Fruit fly (Drosophila melanogaster) whole organism, embryonic: ENCODE results near the gene Sld5.

Experiments used
- Awh ChIP-seq: fragments of 200-800 bp; sonication (Bioruptor generic); IDR thresholded peaks from 2 replicates; pipeline ENCODE4, ENCODE4 v1.3.6; 2022; ENCODE audit warnings: missing biosample characterization, missing genetic modification characterization
- CG10147 ChIP-seq: fragments of 200-800 bp; sonication (Bioruptor generic); optimal IDR thresholded peaks from 2 replicates; lab custom pipeline; 2019; ENCODE audit warnings: missing biosample characterization, mild to moderate bottlenecking, missing genetic modification characterization, moderate library complexity
- CG10431 ChIP-seq: fragments of 200-800 bp; sonication (Bioruptor generic); optimal IDR thresholded peaks from 3 replicates; lab custom pipeline; 2018; ENCODE audit warnings: missing biosample characterization, mild to moderate bottlenecking, missing genetic modification characterization
- CG11247 ChIP-seq: fragments of 200-800 bp; sonication (Bioruptor generic); IDR thresholded peaks from 2 replicates; pipeline ENCODE4 v1.3.6; 2022; ENCODE audit warnings: missing biosample characterization, missing genetic modification characterization
- CG11456 ChIP-seq: fragments of 200-800 bp; sonication (Bioruptor generic); IDR thresholded peaks from 3 replicates; pipeline ENCODE4 v1.3.6; 2022; ENCODE audit warnings: missing biosample characterization, missing genetic modification characterization
- CG11504 ChIP-seq: fragments of 200-800 bp; sonication (Bioruptor generic); optimal IDR thresholded peaks from 3 replicates; lab custom pipeline; 2019; ENCODE audit warnings: missing biosample characterization, mild to moderate bottlenecking, missing genetic modification characterization, moderate library complexity
- CG12769 ChIP-seq: fragments of 200-800 bp; sonication (Bioruptor generic); optimal IDR thresholded peaks from 2 replicates; lab custom pipeline; 2019; ENCODE audit warnings: missing biosample characterization, mild to moderate bottlenecking, missing genetic modification characterization, moderate library complexity
- CG14050 ChIP-seq: fragments of 200-800 bp; sonication (Bioruptor generic); IDR thresholded peaks from 3 replicates; pipeline ENCODE4 v1.3.6; 2022; ENCODE audit warnings: missing biosample characterization, missing genetic modification characterization
- CG14667 ChIP-seq: fragments of 200-800 bp; sonication (Bioruptor generic); IDR thresholded peaks from 2 replicates; pipeline ENCODE4 v1.3.6; 2022; ENCODE audit warnings: missing biosample characterization, missing genetic modification characterization
- CG17385 ChIP-seq: fragments of 200-800 bp; sonication (Bioruptor generic); optimal IDR thresholded peaks from 3 replicates; lab custom pipeline; 2018; ENCODE audit warnings: missing biosample characterization, mild to moderate bottlenecking, missing genetic modification characterization
- CG17568 ChIP-seq: fragments of 200-800 bp; sonication (Bioruptor generic); optimal IDR thresholded peaks from 2 replicates; lab custom pipeline; 2018; ENCODE audit warnings: missing biosample characterization, mild to moderate bottlenecking, missing genetic modification characterization, moderate library complexity
- CG17612 ChIP-seq: fragments of 200-800 bp; sonication (Bioruptor generic); IDR thresholded peaks from 2 replicates; pipeline ENCODE4 v1.3.6; 2022; ENCODE audit warnings: missing biosample characterization, missing genetic modification characterization
- CG18262 ChIP-seq: fragments of 200-800 bp; optimal IDR thresholded peaks from 3 replicates; lab custom pipeline; 2019; ENCODE audit warnings: missing biosample characterization, mild to moderate bottlenecking, missing genetic modification characterization, moderate library complexity
- CG31388 ChIP-seq: fragments of 200-800 bp; sonication (Bioruptor generic); optimal IDR thresholded peaks from 2 replicates; lab custom pipeline; 2016; ENCODE audit warnings: missing biosample characterization, missing genetic modification characterization
- CG3847 ChIP-seq: fragments of 200-800 bp; sonication (Bioruptor generic); IDR thresholded peaks from 2 replicates; pipeline ENCODE4 v1.3.6; 2022; ENCODE audit warnings: missing biosample characterization, missing genetic modification characterization
- CG5180 ChIP-seq: fragments of 200-800 bp; sonication (Bioruptor generic); optimal IDR thresholded peaks from 3 replicates; lab custom pipeline; 2017; ENCODE audit warnings: missing biosample characterization, missing genetic modification characterization, mild to moderate bottlenecking, moderate library complexity, missing genetic modification reagents
- CG6813 ChIP-seq: fragments of 200-800 bp; sonication (Bioruptor generic); optimal IDR thresholded peaks from 2 replicates; lab custom pipeline; 2017; ENCODE audit warnings: missing biosample characterization, missing genetic modification characterization, mild to moderate bottlenecking, moderate library complexity, missing genetic modification reagents
- Dfd ChIP-seq, 2 experiments: fragments of >200 bp; optimal IDR thresholded peaks; 2 replicates each; lab custom pipeline; 2017; ENCODE audit warnings: missing biosample characterization in 2 of 2, missing genetic modification characterization in 2 of 2
- Doc3 ChIP-seq: fragments of 200-800 bp; sonication (Bioruptor generic); IDR thresholded peaks from 3 replicates; pipeline ENCODE4 v1.3.6; 2022; ENCODE audit warnings: missing biosample characterization, missing genetic modification characterization; ENCODE audit not compliant: partially characterized antibody
- Elba2 ChIP-seq: fragments of 200-800 bp; sonication (Bioruptor generic); optimal IDR thresholded peaks from 3 replicates; lab custom pipeline; 2016; ENCODE audit warnings: missing biosample characterization, missing genetic modification characterization
- H2.0 ChIP-seq: fragments of 200-800 bp; sonication (Bioruptor generic); IDR thresholded peaks from 2 replicates; pipeline ENCODE4 v1.3.6; 2022; ENCODE audit warnings: missing biosample characterization, missing genetic modification characterization
- Jarid2 ChIP-seq: fragments of 200-800 bp; sonication (Bioruptor generic); optimal IDR thresholded peaks from 3 replicates; lab custom pipeline; 2017; ENCODE audit warnings: mild to moderate bottlenecking, missing biosample characterization, missing genetic modification reagents, missing genetic modification characterization
- Mad ChIP-seq: fragments of 200-800 bp; sonication (Bioruptor generic); optimal IDR thresholded peaks from 2 replicates; lab custom pipeline; 2016; ENCODE audit warnings: missing biosample characterization, missing genetic modification characterization
- Med ChIP-seq: fragments of 200-800 bp; sonication (Bioruptor generic); peaks from one replicate; lab custom pipeline; 2016; ENCODE audit warnings: missing biosample characterization, missing genetic modification characterization, mild to moderate bottlenecking, inconsistent platforms, moderate library complexity
- Ssrp ChIP-seq: fragments of 200-800 bp; sonication (Bioruptor generic); optimal IDR thresholded peaks from 2 replicates; lab custom pipeline; 2018; ENCODE audit warnings: missing biosample characterization, mild to moderate bottlenecking, missing genetic modification characterization, moderate library complexity
- bab2 ChIP-seq: fragments of 200-800 bp; sonication (Bioruptor generic); optimal IDR thresholded peaks from 2 replicates; lab custom pipeline; 2016; ENCODE audit warnings: missing biosample characterization, missing genetic modification characterization
- bowl ChIP-seq: fragments of 200-800 bp; sonication (Bioruptor generic); IDR thresholded peaks from 2 replicates; pipeline ENCODE4 v1.3.6; 2022; ENCODE audit warnings: missing biosample characterization, missing genetic modification characterization
- bsh ChIP-seq, 2 experiments: fragments of 200-800 bp; sonication (Bioruptor generic); optimal IDR thresholded peaks; 2 replicates each; lab custom pipeline; 2017 to 2018; ENCODE audit warnings: mild to moderate bottlenecking in 2 of 2, missing biosample characterization in 2 of 2, missing genetic modification characterization in 2 of 2, moderate library complexity in 1 of 2
- danr ChIP-seq: fragments of 200-800 bp; sonication (Bioruptor generic); IDR thresholded peaks from 2 replicates; pipeline ENCODE4 v1.3.6; 2022; ENCODE audit warnings: missing biosample characterization, missing genetic modification characterization
- dati ChIP-seq: fragments of 200-800 bp; sonication (Bioruptor generic); IDR thresholded peaks from 2 replicates; pipeline ENCODE4 v1.3.6; 2022; ENCODE audit warnings: missing biosample characterization, missing genetic modification characterization
- ham ChIP-seq: fragments of 200-800 bp; sonication (Bioruptor generic); IDR thresholded peaks from 2 replicates; pipeline ENCODE4 v1.3.6; 2022; ENCODE audit warnings: missing biosample characterization, missing genetic modification characterization
- hbn ChIP-seq: fragments of 200-800 bp; sonication (Bioruptor generic); IDR thresholded peaks from 2 replicates; pipeline ENCODE4 v1.3.6; 2022; ENCODE audit warnings: missing biosample characterization, missing genetic modification characterization; ENCODE audit not compliant: partially characterized antibody
- hth ChIP-seq: fragments of >200 bp; optimal IDR thresholded peaks from 2 replicates; lab custom pipeline; 2017; ENCODE audit warnings: inconsistent platforms
- knrl ChIP-seq: fragments of 200-800 bp; sonication (Bioruptor generic); IDR thresholded peaks from 3 replicates; pipeline ENCODE4 v1.3.6; 2022; ENCODE audit warnings: missing biosample characterization, missing genetic modification characterization; ENCODE audit not compliant: partially characterized antibody
- mld ChIP-seq: fragments of 200-800 bp; sonication (Bioruptor generic); IDR thresholded peaks from 3 replicates; pipeline ENCODE4 v1.3.6; 2022; ENCODE audit warnings: missing biosample characterization, missing genetic modification characterization; ENCODE audit not compliant: partially characterized antibody
- onecut ChIP-seq: fragments of 200-800 bp; sonication (Bioruptor generic); IDR thresholded peaks from 2 replicates; pipeline ENCODE4 v1.3.6; 2022; ENCODE audit warnings: missing biosample characterization, missing genetic modification characterization
- pum ChIP-seq: fragments of 200-800 bp; sonication (Bioruptor generic); optimal IDR thresholded peaks from 2 replicates; lab custom pipeline; 2016; ENCODE audit warnings: missing biosample characterization, missing genetic modification characterization
- repo ChIP-seq: fragments of 200-800 bp; sonication (Bioruptor generic); optimal IDR thresholded peaks from 2 replicates; lab custom pipeline; 2016; ENCODE audit warnings: missing biosample characterization, missing genetic modification characterization
- rib ChIP-seq: fragments of 200-800 bp; sonication (Bioruptor generic); IDR thresholded peaks from 2 replicates; pipeline ENCODE4 v1.3.6; 2022; ENCODE audit warnings: missing biosample characterization, missing genetic modification characterization
- row ChIP-seq: fragments of 200-800 bp; sonication (Bioruptor generic); IDR thresholded peaks from 3 replicates; pipeline ENCODE4 v1.3.6; 2022; ENCODE audit warnings: missing biosample characterization, missing genetic modification characterization
- sim ChIP-seq: fragments of 200-800 bp; sonication (Bioruptor generic); IDR thresholded peaks from 2 replicates; pipeline ENCODE4 v1.3.6; 2022; ENCODE audit warnings: missing biosample characterization, missing genetic modification characterization
- sima ChIP-seq: fragments of 200-800 bp; sonication (Bioruptor generic); optimal IDR thresholded peaks from 2 replicates; lab custom pipeline; 2016; ENCODE audit warnings: missing biosample characterization, missing genetic modification characterization
- sob ChIP-seq: fragments of 200-800 bp; sonication (Bioruptor generic); IDR thresholded peaks from 2 replicates; pipeline ENCODE4 v1.3.6; 2022; ENCODE audit warnings: missing biosample characterization, missing genetic modification characterization
- stc ChIP-seq: fragments of 200-800 bp; sonication (Bioruptor generic); IDR thresholded peaks from 2 replicates; pipeline ENCODE4 v1.3.6; 2022; ENCODE audit warnings: missing biosample characterization, missing genetic modification characterization
- tap ChIP-seq: fragments of 200-800 bp; optimal IDR thresholded peaks from 3 replicates; lab custom pipeline; 2019; ENCODE audit warnings: missing biosample characterization, mild to moderate bottlenecking, missing genetic modification characterization, moderate library complexity
- tll ChIP-seq, 2 experiments: fragments of 200-800 bp in 1 of 2; fragments of >200 bp in 1 of 2; sonication (Bioruptor generic) in 1 of 2; optimal IDR thresholded peaks; 2 replicates each; lab custom pipeline; 2017 to 2019; ENCODE audit warnings: missing biosample characterization in 2 of 2, missing genetic modification characterization in 2 of 2, mild to moderate bottlenecking in 1 of 2, moderate library complexity in 1 of 2
- tup ChIP-seq: fragments of 200-800 bp; sonication (Bioruptor generic); optimal IDR thresholded peaks from 2 replicates; lab custom pipeline; 2016; ENCODE audit warnings: missing biosample characterization, mild to moderate bottlenecking, missing genetic modification characterization, moderate library complexity
- wor ChIP-seq: fragments of 200-800 bp; sonication (Bioruptor generic); IDR thresholded peaks from 2 replicates; pipeline ENCODE4 v1.3.6; 2022; ENCODE audit warnings: missing biosample characterization, missing genetic modification characterization
- zen ChIP-seq: fragments of 200-800 bp; sonication (Bioruptor generic); optimal IDR thresholded peaks from 3 replicates; lab custom pipeline; 2018; ENCODE audit warnings: missing biosample characterization, mild to moderate bottlenecking, missing genetic modification characterization, moderate library complexity
- zfh1 ChIP-seq: fragments of 200-800 bp; sonication (Bioruptor generic); IDR thresholded peaks from 3 replicates; pipeline ENCODE4 v1.3.6; 2022; ENCODE audit warnings: missing biosample characterization, missing genetic modification characterization

Gene Sld5

dm6 chr3R:26008892-26009539, 47.3 kb downstream of the Sld5 start (continued):
- peak; percentile 86 for TF ChIP-seq Ssrp (tag; lab: Kevin White, UChicago)
- TF ChIP-seq bowl (GFP tag; lab: Robert Waterston, UW), result peak; percentile 57; the same call in 1 of the 2 replicates
- peak; percentile 88 for TF ChIP-seq H2.0 (GFP tag; lab: Robert Waterston, UW)
- peak; percentile 81 for TF ChIP-seq CG12769 (tag; lab: Kevin White, UChicago)
- TF ChIP-seq wor (GFP tag; lab: Robert Waterston, UW), result peak; percentile 73
- peak; percentile 65; the same call in 1 of the 3 replicates for TF ChIP-seq CG11456 (GFP tag; lab: Robert Waterston, UW)
- TF ChIP-seq pum (GFP tag; lab: Kevin White, UChicago), result peak; percentile 84
- TF ChIP-seq CG11504, result peak; percentile 93
- TF ChIP-seq bsh (GFP tag; optimal IDR thresholded peaks at IDR 0.05; lab: Kevin White, UChicago), result peak; percentile 93 to 95
- TF ChIP-seq ham (GFP tag; lab: Robert Waterston, UW), result no peak
- TF ChIP-seq zfh1 (GFP tag; lab: Robert Waterston, UW), result peak; percentile 84
- TF ChIP-seq CG14050 (GFP tag; lab: Robert Waterston, UW), result peak; percentile 83
- TF ChIP-seq stc (GFP tag; lab: Robert Waterston, UW), result peak; percentile 86
- peak; percentile 85 for TF ChIP-seq CG17385 (GFP tag; lab: Kevin White, UChicago)
- TF ChIP-seq CG18262 (tag; lab: Kevin White, UChicago), result peak; percentile 94
- peak; percentile 81 for TF ChIP-seq CG3847
- no peak for TF ChIP-seq rib (GFP tag; lab: Robert Waterston, UW)
- no peak for TF ChIP-seq CG17612
- TF ChIP-seq CG14667 (GFP tag; lab: Robert Waterston, UW), result peak; percentile 84
- TF ChIP-seq sima (GFP tag; lab: Kevin White, UChicago), result peak; percentile 50
- TF ChIP-seq tap, result peak; percentile 92
- TF ChIP-seq CG17568 (GFP tag; lab: Kevin White, UChicago), result peak; percentile 86
- peak; percentile 71 for TF ChIP-seq dati (GFP tag; lab: Robert Waterston, UW)
- peak; percentile 53 for TF ChIP-seq Jarid2
- peak; percentile 69 for TF ChIP-seq CG10431 (GFP tag; lab: Kevin White, UChicago)
- peak; percentile 91 for TF ChIP-seq row (GFP tag; lab: Robert Waterston, UW)
- TF ChIP-seq zen, result peak; percentile 64
- TF ChIP-seq mld (GFP tag; lab: Robert Waterston, UW), result no peak
- TF ChIP-seq tll (GFP tag; optimal IDR thresholded peaks at IDR 0.05; lab: Kevin White, UChicago), result no peak
- no peak for TF ChIP-seq knrl (GFP tag; lab: Robert Waterston, UW)
- TF ChIP-seq Med (GFP tag; lab: Kevin White, UChicago), result peak; percentile 98
- peak; percentile 72 for TF ChIP-seq tup (GFP tag; lab: Kevin White, UChicago)
- TF ChIP-seq bab2 (GFP tag; lab: Kevin White, UChicago), result peak; percentile 88
- peak; percentile 81 for TF ChIP-seq sob (GFP tag; lab: Robert Waterston, UW)
- peak; percentile 80 for TF ChIP-seq CG11247 (GFP tag; lab: Robert Waterston, UW)
- peak; percentile 65; the same call in 1 of the 2 replicates for TF ChIP-seq sim (GFP tag; lab: Robert Waterston, UW)
- TF ChIP-seq Dfd (GFP tag; optimal IDR thresholded peaks at IDR 0.05; lab: Kevin White, UChicago), result no peak
- TF ChIP-seq danr (GFP tag; lab: Robert Waterston, UW), result peak; percentile 72
- no peak for TF ChIP-seq hth (lab: Kevin White, UChicago)
- peak; percentile 80 for TF ChIP-seq repo (GFP tag; lab: Kevin White, UChicago)
- TF ChIP-seq CG5180 (GFP tag; lab: Kevin White, UChicago), result peak; percentile 69
- no peak for TF ChIP-seq Doc3 (GFP tag; lab: Robert Waterston, UW)
- peak; percentile 87 for TF ChIP-seq Mad (GFP tag; lab: Kevin White, UChicago)
- peak; percentile 73 for TF ChIP-seq CG31388 (GFP tag; lab: Kevin White, UChicago)
- TF ChIP-seq onecut, result peak; percentile 72
- TF ChIP-seq Elba2 (GFP tag; lab: Kevin White, UChicago), result peak; percentile 8
- TF ChIP-seq hbn, result no peak
- peak; percentile 89 for TF ChIP-seq Awh (GFP tag; lab: Robert Waterston, UW)
- peak; percentile 84 for TF ChIP-seq CG10147 (GFP tag; lab: Kevin White, UChicago)
- peak; percentile 69 for TF ChIP-seq CG6813
